Fruit fly (Drosophila melanogaster) whole organism, embryonic: ENCODE results near the gene Ada2a.

Experiments
- Blimp-1 ChIP-seq: fragments of 200-800 bp; sonication (Bioruptor generic); optimal IDR thresholded peaks from 3 replicates; lab custom pipeline; 2018; ENCODE audit warnings: missing biosample characterization, missing genetic modification characterization, mild to moderate bottlenecking, moderate library complexity, missing genetic modification reagents
- Bteb2 ChIP-seq: fragments of 200-800 bp; sonication (Bioruptor generic); optimal IDR thresholded peaks from 2 replicates; lab custom pipeline; 2016; ENCODE audit warnings: missing biosample characterization, missing genetic modification characterization
- CG10431 ChIP-seq: fragments of 200-800 bp; sonication (Bioruptor generic); optimal IDR thresholded peaks from 3 replicates; lab custom pipeline; 2018; ENCODE audit warnings: missing biosample characterization, mild to moderate bottlenecking, missing genetic modification characterization
- CG11247 ChIP-seq: fragments of 200-800 bp; sonication (Bioruptor generic); IDR thresholded peaks from 2 replicates; pipeline ENCODE4 v1.3.6; 2022; ENCODE audit warnings: missing biosample characterization, missing genetic modification characterization
- CG11723 ChIP-seq: fragments of 200-800 bp; sonication (Bioruptor generic); optimal IDR thresholded peaks from 2 replicates; lab custom pipeline; 2017; ENCODE audit warnings: missing biosample characterization, mild to moderate bottlenecking, missing genetic modification characterization
- CG13894 ChIP-seq: fragments of 200-800 bp; sonication (Bioruptor generic); optimal IDR thresholded peaks from 3 replicates; lab custom pipeline; 2018; ENCODE audit warnings: missing biosample characterization, mild to moderate bottlenecking, missing genetic modification characterization, moderate library complexity
- CG14965 ChIP-seq: fragments of 200-800 bp; sonication (Bioruptor generic); optimal IDR thresholded peaks from 2 replicates; lab custom pipeline; 2016; ENCODE audit warnings: missing biosample characterization, missing genetic modification characterization, borderline replicate concordance
- CG15479 ChIP-seq: fragments of 200-800 bp; sonication (Bioruptor generic); optimal IDR thresholded peaks from 3 replicates; lab custom pipeline; 2019; ENCODE audit warnings: missing biosample characterization, mild to moderate bottlenecking, missing genetic modification characterization, moderate library complexity
- CG15696 ChIP-seq: fragments of 200-800 bp; sonication (Bioruptor generic); optimal IDR thresholded peaks from 2 replicates; lab custom pipeline; 2019; ENCODE audit warnings: missing biosample characterization, mild to moderate bottlenecking, missing genetic modification characterization, moderate library complexity
- CG16813 ChIP-seq: fragments of 200-800 bp; sonication (Bioruptor generic); IDR thresholded peaks from 3 replicates; pipeline ENCODE4 v1.3.6; 2022; ENCODE audit warnings: missing biosample characterization, missing genetic modification characterization; ENCODE audit not compliant: partially characterized antibody
- CG2712 ChIP-seq: fragments of 200-800 bp; optimal IDR thresholded peaks from 3 replicates; lab custom pipeline; 2019; ENCODE audit warnings: missing biosample characterization, mild to moderate bottlenecking, missing genetic modification characterization, moderate library complexity
- CG31388 ChIP-seq: fragments of 200-800 bp; sonication (Bioruptor generic); optimal IDR thresholded peaks from 2 replicates; lab custom pipeline; 2016; ENCODE audit warnings: missing biosample characterization, missing genetic modification characterization
- CG3163 ChIP-seq: fragments of 200-800 bp; sonication (Bioruptor generic); optimal IDR thresholded peaks from 3 replicates; lab custom pipeline; 2016; ENCODE audit warnings: missing biosample characterization, missing genetic modification characterization
- CG34422 ChIP-seq: fragments of 200-800 bp; sonication (Bioruptor generic); IDR thresholded peaks from 3 replicates; pipeline ENCODE4 v1.3.6; 2022; ENCODE audit warnings: missing biosample characterization, missing genetic modification characterization
- CG4820 ChIP-seq: fragments of 200-800 bp; sonication (Bioruptor generic); optimal IDR thresholded peaks from 3 replicates; lab custom pipeline; 2016; ENCODE audit warnings: missing biosample characterization, missing genetic modification characterization
- CG6791 ChIP-seq: fragments of 200-800 bp; sonication (Bioruptor generic); IDR thresholded peaks from 3 replicates; pipeline ENCODE4 v1.3.6; 2022; ENCODE audit warnings: missing biosample characterization, missing genetic modification characterization; ENCODE audit not compliant: partially characterized antibody
- CG8765 ChIP-seq: fragments of 200-800 bp; sonication (Bioruptor generic); IDR thresholded peaks from 2 replicates; pipeline ENCODE4 v1.3.6; 2022; ENCODE audit warnings: missing biosample characterization, missing genetic modification characterization
- CG9215 ChIP-seq: fragments of 200-800 bp; sonication (Bioruptor generic); IDR thresholded peaks from 2 replicates; pipeline ENCODE4 v1.3.6; 2022; ENCODE audit warnings: missing biosample characterization, missing genetic modification characterization
- CG9876 ChIP-seq: fragments of 200-800 bp; sonication (Bioruptor generic); optimal IDR thresholded peaks from 2 replicates; lab custom pipeline; 2016; ENCODE audit warnings: missing biosample characterization, missing genetic modification characterization
- CHES-1-like ChIP-seq: fragments of 200-800 bp; sonication (Bioruptor generic); optimal IDR thresholded peaks from 2 replicates; lab custom pipeline; 2016; ENCODE audit warnings: missing biosample characterization, missing genetic modification characterization
- D19B ChIP-seq: fragments of 200-800 bp; sonication (Bioruptor generic); optimal IDR thresholded peaks from 2 replicates; lab custom pipeline; 2017; ENCODE audit warnings: missing biosample characterization, mild to moderate bottlenecking, missing genetic modification characterization
- Dbx ChIP-seq: fragments of 200-800 bp; sonication (Bioruptor generic); IDR thresholded peaks from 3 replicates; pipeline ENCODE4 v1.3.6; 2022; ENCODE audit warnings: missing biosample characterization, missing genetic modification characterization
- E2f1 ChIP-seq: fragments of 200-800 bp; sonication (Bioruptor generic); IDR thresholded peaks from 2 replicates; pipeline ENCODE4 v1.3.6; 2022; ENCODE audit warnings: missing biosample characterization, missing genetic modification characterization
- Eip74EF ChIP-seq, 2 experiments: fragments of 200-800 bp in 1 of 2; fragments of >200 bp in 1 of 2; sonication (Bioruptor generic) in 1 of 2; optimal IDR thresholded peaks; 2 replicates each; lab custom pipeline; 2017 to 2019; ENCODE audit warnings: missing biosample characterization in 2 of 2, missing genetic modification characterization in 2 of 2, mild to moderate bottlenecking in 1 of 2, moderate library complexity in 1 of 2
- Fer3 ChIP-seq: fragments of 200-800 bp; sonication (Bioruptor generic); optimal IDR thresholded peaks from 2 replicates; lab custom pipeline; 2018; ENCODE audit warnings: missing biosample characterization, mild to moderate bottlenecking, missing genetic modification characterization, moderate library complexity
- HLH4C ChIP-seq: fragments of 200-800 bp; sonication (Bioruptor generic); IDR thresholded peaks from 3 replicates; pipeline ENCODE4 v1.3.6; 2022; ENCODE audit warnings: missing biosample characterization, missing genetic modification characterization; ENCODE audit not compliant: partially characterized antibody
- HmgD ChIP-seq: fragments of 200-800 bp; sonication (Bioruptor generic); optimal IDR thresholded peaks from 3 replicates; lab custom pipeline; 2016; ENCODE audit warnings: missing biosample characterization, missing genetic modification characterization
- Mrtf ChIP-seq: fragments of 200-800 bp; sonication (Bioruptor generic); IDR thresholded peaks from 3 replicates; pipeline ENCODE4 v1.3.6; 2022; ENCODE audit warnings: missing biosample characterization, missing genetic modification characterization
- Myb ChIP-seq: fragments of 200-800 bp; sonication (Bioruptor generic); optimal IDR thresholded peaks from 2 replicates; lab custom pipeline; 2016; ENCODE audit warnings: missing biosample characterization, missing genetic modification characterization
- Nf-YB ChIP-seq: fragments of 200-800 bp; sonication (Bioruptor generic); optimal IDR thresholded peaks from 3 replicates; lab custom pipeline; 2019; ENCODE audit warnings: missing biosample characterization, mild to moderate bottlenecking, missing genetic modification characterization, moderate library complexity
- abd-A ChIP-seq: fragments of 200-800 bp; sonication (Bioruptor generic); optimal IDR thresholded peaks from 3 replicates; lab custom pipeline; 2019; ENCODE audit warnings: missing biosample characterization, mild to moderate bottlenecking, missing genetic modification characterization, moderate library complexity
- al ChIP-seq: fragments of 200-800 bp; sonication (Bioruptor generic); IDR thresholded peaks from 2 replicates; pipeline ENCODE4 v1.3.6; 2022; ENCODE audit warnings: missing biosample characterization, missing genetic modification characterization
- br ChIP-seq: fragments of >200 bp; optimal IDR thresholded peaks from 2 replicates; lab custom pipeline; 2017
- caup ChIP-seq: fragments of 200-800 bp; sonication (Bioruptor generic); optimal IDR thresholded peaks from 3 replicates; lab custom pipeline; 2017; ENCODE audit warnings: missing biosample characterization, mild to moderate bottlenecking, missing genetic modification characterization, moderate library complexity; ENCODE audit not compliant: severe bottlenecking
- chinmo ChIP-seq: fragments of 200-800 bp; sonication (Bioruptor generic); IDR thresholded peaks from 4 replicates; pipeline ENCODE4 v1.3.6; 2022; ENCODE audit warnings: missing biosample characterization, missing genetic modification characterization; ENCODE audit not compliant: partially characterized antibody
- cwo ChIP-seq: fragments of 200-800 bp; sonication (Bioruptor generic); optimal IDR thresholded peaks from 3 replicates; lab custom pipeline; 2017; ENCODE audit warnings: missing biosample characterization, missing genetic modification characterization, mild to moderate bottlenecking, moderate library complexity, missing genetic modification reagents
- fru ChIP-seq: fragments of >200 bp; optimal IDR thresholded peaks from 2 replicates; lab custom pipeline; 2017
- fu2 ChIP-seq: fragments of 200-800 bp; sonication (Bioruptor generic); optimal IDR thresholded peaks from 2 replicates; lab custom pipeline; 2016; ENCODE audit warnings: missing biosample characterization, missing genetic modification characterization
- gem ChIP-seq: fragments of 200-800 bp; sonication (Bioruptor generic); optimal IDR thresholded peaks from 2 replicates; lab custom pipeline; 2019; ENCODE audit warnings: missing biosample characterization, mild to moderate bottlenecking, missing genetic modification characterization, moderate library complexity
- jumu ChIP-seq: fragments of 200-800 bp; sonication (Bioruptor generic); optimal IDR thresholded peaks from 3 replicates; lab custom pipeline; 2016; ENCODE audit warnings: missing biosample characterization, missing genetic modification characterization
- klu ChIP-seq: fragments of 200-800 bp; sonication (Bioruptor generic); IDR thresholded peaks from 2 replicates; pipeline ENCODE4 v1.3.6; 2022; ENCODE audit warnings: missing biosample characterization, missing genetic modification characterization
- lilli ChIP-seq: fragments of 200-800 bp; sonication (Bioruptor generic); optimal IDR thresholded peaks from 3 replicates; lab custom pipeline; 2016; ENCODE audit warnings: missing biosample characterization, missing genetic modification characterization
- mld ChIP-seq: fragments of 200-800 bp; sonication (Bioruptor generic); IDR thresholded peaks from 3 replicates; pipeline ENCODE4 v1.3.6; 2022; ENCODE audit warnings: missing biosample characterization, missing genetic modification characterization; ENCODE audit not compliant: partially characterized antibody
- otp ChIP-seq: fragments of 200-800 bp; sonication (Bioruptor generic); IDR thresholded peaks from 3 replicates; pipeline ENCODE4, ENCODE4 v1.3.6; 2022; ENCODE audit warnings: missing biosample characterization, missing genetic modification characterization
- prd ChIP-seq, 3 experiments: fragments of >200 bp in 2 of 3; fragments of 200-800 bp in 1 of 3; sonication (Bioruptor generic) in 1 of 3; optimal IDR thresholded peaks in 2 of 3; IDR thresholded peaks in 1 of 3; 2 replicates in 2 of 3; 3 replicates in 1 of 3; pipeline versions ENCODE4 v1.3.6 to Lab custom; 2017 to 2022; ENCODE audit warnings: missing biosample characterization in 1 of 3, missing genetic modification characterization in 1 of 3
- sens ChIP-seq: fragments of 200-800 bp; sonication (Bioruptor generic); peaks from one replicate; lab custom pipeline; 2016; ENCODE audit warnings: missing biosample characterization, missing genetic modification characterization
- slou ChIP-seq: fragments of 200-800 bp; sonication (Bioruptor generic); optimal IDR thresholded peaks from 3 replicates; lab custom pipeline; 2016; ENCODE audit warnings: missing biosample characterization, missing genetic modification characterization
- sob ChIP-seq: fragments of 200-800 bp; sonication (Bioruptor generic); IDR thresholded peaks from 2 replicates; pipeline ENCODE4 v1.3.6; 2022; ENCODE audit warnings: missing biosample characterization, missing genetic modification characterization
- tna ChIP-seq: fragments of 200-800 bp; sonication (Bioruptor generic); IDR thresholded peaks from 2 replicates; pipeline ENCODE4 v1.3.6; 2022; ENCODE audit warnings: missing biosample characterization, missing genetic modification characterization; ENCODE audit not compliant: partially characterized antibody
- wor ChIP-seq: fragments of 200-800 bp; sonication (Bioruptor generic); IDR thresholded peaks from 2 replicates; pipeline ENCODE4 v1.3.6; 2022; ENCODE audit warnings: missing biosample characterization, missing genetic modification characterization

Gene Ada2a

DNA sequence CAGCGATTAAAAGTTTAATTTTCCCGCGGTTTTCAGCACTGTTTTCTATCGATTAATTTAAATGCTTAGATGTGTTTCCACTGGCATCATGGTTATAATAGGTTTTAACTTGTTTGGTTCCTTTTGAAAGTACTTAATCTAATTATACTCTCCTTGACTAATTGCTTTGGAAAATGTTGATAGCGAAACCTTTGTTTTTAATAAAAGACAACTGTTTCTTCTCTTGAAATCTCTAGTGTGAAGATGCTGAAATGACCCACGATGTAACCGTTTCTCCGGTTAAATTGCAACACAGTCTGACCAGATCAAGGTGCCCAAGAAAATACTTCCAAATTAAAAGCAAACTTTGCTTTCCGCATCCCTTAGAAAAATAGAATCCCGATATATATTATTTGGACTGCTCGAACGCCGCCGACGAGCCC, 43.6 kb upstream of the Ada2a start, which contains the start of gene Dlc90F (continued):
- peak; percentile 49 for TF ChIP-seq caup (GFP tag; lab: Kevin White, UChicago)
- peak; percentile 46 for TF ChIP-seq Bteb2 (GFP tag; lab: Kevin White, UChicago)
- TF ChIP-seq CG13894 (tag; lab: Kevin White, UChicago): peak; percentile 60
- no peak for TF ChIP-seq prd (optimal IDR thresholded peaks at IDR 0.05; lab: Kevin White, UChicago)
- TF ChIP-seq prd (GFP tag; IDR thresholded peaks at IDR 0.05; lab: Robert Waterston, UW): peak; percentile 87
- TF ChIP-seq slou (GFP tag; lab: Kevin White, UChicago): peak; percentile 36
- peak; percentile 66 for TF ChIP-seq klu (GFP tag; lab: Robert Waterston, UW)
- TF ChIP-seq Myb (GFP tag; lab: Kevin White, UChicago): peak; percentile 92
- no peak for TF ChIP-seq chinmo (GFP tag; lab: Robert Waterston, UW)
- peak in 1 of 2 experiments; percentile 68 for TF ChIP-seq Eip74EF (GFP tag; optimal IDR thresholded peaks at IDR 0.05; lab: Kevin White, UChicago)
- TF ChIP-seq lilli (GFP tag; lab: Kevin White, UChicago): peak; percentile 83
- TF ChIP-seq br (lab: Kevin White, UChicago): no peak
- no peak for TF ChIP-seq CG6791 (GFP tag; lab: Robert Waterston, UW)
- peak; percentile 10 for TF ChIP-seq cwo
- TF ChIP-seq CG14965 (GFP tag; lab: Kevin White, UChicago): no peak
- TF ChIP-seq CG11247 (GFP tag; lab: Robert Waterston, UW): peak; percentile 82
- TF ChIP-seq CG8765 (GFP tag; lab: Robert Waterston, UW): no peak
- peak; percentile 82 for TF ChIP-seq Mrtf (GFP tag; lab: Robert Waterston, UW)
- peak; percentile 34 for TF ChIP-seq CG10431
- TF ChIP-seq Fer3 (tag; lab: Kevin White, UChicago): peak; percentile 60
- peak; percentile 49 for TF ChIP-seq CG16813 (GFP tag; lab: Robert Waterston, UW)
- TF ChIP-seq Blimp-1: peak; percentile 39
- peak; percentile 72; the same call in 2 of the 3 replicates for TF ChIP-seq Dbx
- TF ChIP-seq HmgD (GFP tag; lab: Kevin White, UChicago): peak; percentile 33
- TF ChIP-seq fru: no peak
- TF ChIP-seq gem (tag; lab: Kevin White, UChicago): peak; percentile 87
- TF ChIP-seq abd-A: peak; percentile 49
- peak; percentile 62 for TF ChIP-seq CG15696 (tag; lab: Kevin White, UChicago)
- peak; percentile 83 for TF ChIP-seq E2f1 (GFP tag; lab: Robert Waterston, UW)
- peak; percentile 55 for TF ChIP-seq CG3163
- no peak for TF ChIP-seq mld (GFP tag; lab: Robert Waterston, UW)
- TF ChIP-seq fu2 (GFP tag; lab: Kevin White, UChicago): peak; percentile 66
- peak; percentile 38 for TF ChIP-seq CG31388 (GFP tag; lab: Kevin White, UChicago)
- TF ChIP-seq CG34422 (GFP tag; lab: Robert Waterston, UW): peak; percentile 74
- peak; percentile 46; the same call in 1 of the 2 replicates for TF ChIP-seq wor (GFP tag; lab: Robert Waterston, UW)
- TF ChIP-seq otp: 0 out of 3 replicates have a peak, but pooled peaks have one; percentile 39
- TF ChIP-seq tna: no peak
- TF ChIP-seq CG9876 (GFP tag; lab: Kevin White, UChicago): peak; percentile 82
- no peak for TF ChIP-seq HLH4C
- TF ChIP-seq CG15479 (GFP tag; lab: Kevin White, UChicago): peak; percentile 43
- peak; percentile 68 for TF ChIP-seq al
- TF ChIP-seq CG4820 (GFP tag; lab: Kevin White, UChicago): peak; percentile 73
- peak; percentile 82; the same call in 1 of the 2 replicates for TF ChIP-seq sob (GFP tag; lab: Robert Waterston, UW)
- peak; percentile 83 for TF ChIP-seq CG2712 (tag; lab: Kevin White, UChicago)
- TF ChIP-seq jumu (GFP tag; lab: Kevin White, UChicago): peak; percentile 78
- peak; percentile 96 for TF ChIP-seq sens (GFP tag; lab: Kevin White, UChicago)
- peak; percentile 59 for TF ChIP-seq Nf-YB (GFP tag; lab: Kevin White, UChicago)
- peak; percentile 82 for TF ChIP-seq CG9215 (GFP tag; lab: Robert Waterston, UW)
- TF ChIP-seq CHES-1-like (GFP tag; lab: Kevin White, UChicago): peak; percentile 86
- peak; percentile 40 for TF ChIP-seq D19B
- TF ChIP-seq CG11723 (GFP tag; lab: Kevin White, UChicago): peak; percentile 31
